Fruit fly (Drosophila melanogaster): ENCODE measurements around the gene Raf.

dm6 chrX:2302875-2303274, 7.6 kb downstream of the Raf start:
- TF ChIP-seq CG8319 (GFP tag; optimal IDR thresholded peaks at IDR 0.05): no peak
- no peak for TF ChIP-seq acj6 (GFP tag; optimal IDR thresholded peaks at IDR 0.05)
- no peak for TF ChIP-seq CG6163 (GFP tag; IDR thresholded peaks at IDR 0.05)
